Worm (Caenorhabditis elegans): ENCODE results near the gene Y62H9A.14.

Y62H9A.14 gene

ce11 chrX:11925243-11925642 lies 4.2 kb downstream of the Y62H9A.14 start:
- TF ChIP-seq nhr-179 (tag; optimal IDR thresholded peaks at IDR 0.05) (no peak), ceh-91 (GFP tag; IDR thresholded peaks at IDR 0.05) (no peak), nhr-80 (tag; optimal IDR thresholded peaks at IDR 0.05) (peak; percentile 79), aptf-2 (GFP tag; conservative IDR thresholded peaks at IDR 0.05) (no peak), mes-4 (tag; optimal IDR thresholded peaks at IDR 0.05) (no peak), nfyb-1 (GFP tag; IDR thresholded peaks at IDR 0.05) (peak; percentile 25; the same call in 1 of the 2 replicates)

- TF ChIP-seq egl-44 (GFP tag; IDR thresholded peaks at IDR 0.05), result no peak
- TF ChIP-seq tlf-1 (GFP tag; optimal IDR thresholded peaks at IDR 0.05), result no peak
- TF ChIP-seq lir-1 (GFP tag; conservative IDR thresholded peaks at IDR 0.05), result no peak
Measured at ce11 chrX:11927585-11927984, 6.6 kb downstream of the Y62H9A.14 start, which contains the start of gene F55G7.4. Gene F55G7.4 (plus strand): TSS chrX:11927885.

- no peak for TF ChIP-seq snpc-1.1 (tag; optimal IDR thresholded peaks at IDR 0.05; ENCODE audit: insufficient read depth)
- TF ChIP-seq lir-1 (GFP tag; conservative IDR thresholded peaks at IDR 0.05), result no peak
- no peak for TF ChIP-seq lin-35 (GFP tag; optimal IDR thresholded peaks at IDR 0.05)
- no peak for TF ChIP-seq ceh-58 (GFP tag; IDR thresholded peaks at IDR 0.05)
- no peak for TF ChIP-seq F55B11.4 (tag; optimal IDR thresholded peaks at IDR 0.05; ENCODE audit: borderline replicate concordance, insufficient read depth)
- no peak for TF ChIP-seq madf-10 (tag; optimal IDR thresholded peaks at IDR 0.05)
- TF ChIP-seq ztf-6 (GFP tag; IDR thresholded peaks at IDR 0.05), result no peak
- TF ChIP-seq hmg-1.2 (GFP tag; IDR thresholded peaks at IDR 0.05), result no peak
- no peak for TF ChIP-seq snpc-3.4 (tag; optimal IDR thresholded peaks at IDR 0.05)
- no peak for TF ChIP-seq Y53F4B.3 (GFP tag; IDR thresholded peaks at IDR 0.05)
- no peak for TF ChIP-seq egrh-3 (GFP tag; IDR thresholded peaks at IDR 0.05)
- TF ChIP-seq let-607 (tag; optimal IDR thresholded peaks at IDR 0.05), result no peak
- no peak for TF ChIP-seq B0261.1 (tag; optimal IDR thresholded peaks at IDR 0.05)
- TF ChIP-seq T26A5.8 (tag; optimal IDR thresholded peaks at IDR 0.05), result no peak
- no peak for TF ChIP-seq bed-2 (GFP tag; IDR thresholded peaks at IDR 0.05)
- no peak for TF ChIP-seq attf-6 (GFP tag; IDR thresholded peaks at IDR 0.05)
- no peak for TF ChIP-seq lin-54 (GFP tag; optimal IDR thresholded peaks at IDR 0.05)
- no peak for TF ChIP-seq hrde-1 (tag; optimal IDR thresholded peaks at IDR 0.05; ENCODE audit: borderline replicate concordance)
- TF ChIP-seq Y53G8AR.9 (GFP tag; conservative IDR thresholded peaks at IDR 0.05), result no peak
Measured at ce11 chrX:11931559-11931958, 10.5 kb downstream of the Y62H9A.14 start, which contains the start of gene dot-1.4. Gene dot-1.4 (minus strand): TSS chrX:11931659.

ce11 chrX:11933547-11933946 lies 12.5 kb downstream of the Y62H9A.14 start:
- TF ChIP-seq ztf-18 (tag; optimal IDR thresholded peaks at IDR 0.05) (peak; percentile 58), pbrm-1 (GFP tag; IDR thresholded peaks at IDR 0.05) (peak; percentile 78), die-1 (tag; optimal IDR thresholded peaks at IDR 0.05) (peak; percentile 84), snpc-3.4 (tag; optimal IDR thresholded peaks at IDR 0.05) (peak; percentile 62), K11D2.4 (GFP tag; IDR thresholded peaks at IDR 0.05) (no peak), chd-7 (tag; optimal IDR thresholded peaks at IDR 0.05) (peak; percentile 39), lir-1 (GFP tag; conservative IDR thresholded peaks at IDR 0.05) (no peak), B0035.1 (tag; optimal IDR thresholded peaks at IDR 0.05) (peak; percentile 42), nhr-80 (tag; optimal IDR thresholded peaks at IDR 0.05) (no peak), F55B11.4 (tag; optimal IDR thresholded peaks at IDR 0.05; ENCODE audit: borderline replicate concordance, insufficient read depth) (no peak), nfyb-1 (GFP tag; IDR thresholded peaks at IDR 0.05) (peak; percentile 67), T07F8.4 (tag; optimal IDR thresholded peaks at IDR 0.05) (peak; percentile 23), F39B2.1 (GFP tag; IDR thresholded peaks at IDR 0.05) (0 out of 2 replicates have a peak, but pooled peaks have one; percentile 21), dox-1 (GFP tag; IDR thresholded peaks at IDR 0.05) (peak; percentile 79; the same call in 1 of the 2 replicates), somi-1 (GFP tag; optimal IDR thresholded peaks at IDR 0.05) (peak; percentile 6), atf-7 (tag; optimal IDR thresholded peaks at IDR 0.05) (peak; percentile 26), ceh-91 (GFP tag; IDR thresholded peaks at IDR 0.05) (no peak), xnd-1 (tag; optimal IDR thresholded peaks at IDR 0.05) (no peak), Y53F4B.3 (GFP tag; IDR thresholded peaks at IDR 0.05) (0 out of 2 replicates have a peak, but pooled peaks have one; percentile 26), athp-1 (tag; optimal IDR thresholded peaks at IDR 0.05) (peak; percentile 58), nfya-2 (GFP tag; IDR thresholded peaks at IDR 0.05) (no peak), ZK185.1 (tag; optimal IDR thresholded peaks at IDR 0.05; ENCODE audit: poor library complexity, severe bottlenecking) (peak; percentile 50), mxl-1 (tag; optimal IDR thresholded peaks at IDR 0.05) (peak; percentile 85), hrde-1 (tag; optimal IDR thresholded peaks at IDR 0.05; ENCODE audit: borderline replicate concordance) (peak; percentile 17)

Measured in whole organism, young adult.